Worm (Caenorhabditis elegans): Measurements from ENCODE around the gene clec-88.

DNA sequence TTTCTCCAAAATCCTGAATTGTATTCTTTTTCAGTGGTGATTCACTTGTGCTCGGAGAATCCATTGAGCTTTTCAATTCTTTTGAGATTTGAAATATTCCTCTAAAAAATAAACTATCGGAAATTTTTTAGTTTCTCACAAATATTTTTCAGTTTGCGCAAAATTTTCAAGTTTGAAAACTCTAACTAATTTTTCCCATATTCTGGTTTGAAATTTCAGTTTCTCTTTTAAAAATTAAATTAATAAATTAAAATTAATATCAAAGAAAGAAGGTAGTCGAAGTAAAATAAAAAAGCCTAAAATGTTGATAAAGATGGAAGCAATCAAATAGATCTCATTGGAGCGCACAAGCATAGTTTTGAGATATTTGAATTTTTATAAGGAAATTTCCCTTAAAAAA is 13.6 kb upstream of the clec-88 start, which contains the start of gene C32D5.10:
- TF ChIP-seq ceh-44 (GFP tag; IDR thresholded peaks at IDR 0.05) = no peak
- TF ChIP-seq nhr-237 (tag; optimal IDR thresholded peaks at IDR 0.05) = no peak
- no peak for TF ChIP-seq unc-62 (GFP tag; optimal IDR thresholded peaks at IDR 0.05 in 1 of 2)
- TF ChIP-seq unc-62 (tag; optimal IDR thresholded peaks at IDR 0.05) = no peak
- no peak for TF ChIP-seq lir-3 (tag; optimal IDR thresholded peaks at IDR 0.05)
- no peak for TF ChIP-seq ama-1 (optimal IDR thresholded peaks at IDR 0.05)
- no peak for TF ChIP-seq lin-13 (GFP tag; optimal IDR thresholded peaks at IDR 0.05)
- TF ChIP-seq R02D3.7 (tag; optimal IDR thresholded peaks at IDR 0.05) = no peak
- TF ChIP-seq F26F4.8 (GFP tag; conservative IDR thresholded peaks at IDR 0.05) = no peak
- TF ChIP-seq nhr-77 (tag; optimal IDR thresholded peaks at IDR 0.05) = no peak
- TF ChIP-seq ZK546.5 (tag; optimal IDR thresholded peaks at IDR 0.05) = no peak
- no peak for TF ChIP-seq ceh-82 (tag; optimal IDR thresholded peaks at IDR 0.05)
